Worm (Caenorhabditis elegans) whole organism, L1 larva: ENCODE data around the gene qns-1.

Source experiments
- C34B4.2 ChIP-seq: sonication (generic microtip); optimal IDR thresholded peaks from 2 replicates; lab custom pipeline; 2017; ENCODE audit warnings: mild to moderate bottlenecking, missing genetic modification characterization, missing compliant biosample characterization
- Y116A8C.19 ChIP-seq: sonication (generic microtip); optimal IDR thresholded peaks from 2 replicates; lab custom pipeline; 2016; ENCODE audit warnings: missing compliant biosample characterization, missing genetic modification characterization, borderline replicate concordance
- aly-2 ChIP-seq: fragments of 150-350 bp; optimal IDR thresholded peaks from 2 replicates; lab custom pipeline; 2014; ENCODE audit warnings: missing biosample characterization, missing genetic modification characterization
- ama-1 ChIP-seq: fragments of 150-350 bp; optimal IDR thresholded peaks from 2 replicates; lab custom pipeline; 2014
- ceh-63 ChIP-seq: fragments of 200-800 bp; sonication (Bioruptor generic); optimal IDR thresholded peaks from 2 replicates; lab custom pipeline; 2018; ENCODE audit warnings: mild to moderate bottlenecking, missing genetic modification characterization, missing compliant biosample characterization
- ceh-8 ChIP-seq: fragments of 200-800 bp; sonication (Bioruptor generic); optimal IDR thresholded peaks from 2 replicates; lab custom pipeline; 2018; ENCODE audit warnings: mild to moderate bottlenecking, missing genetic modification characterization, moderate library complexity, missing compliant biosample characterization
- ceh-82 ChIP-seq, 3 experiments: fragments of 150-350 bp in 1 of 3; sonication (generic microtip) in 2 of 3; optimal IDR thresholded peaks; 2 replicates each; lab custom pipeline; 2014 to 2017; ENCODE audit warnings: missing biosample characterization in 3 of 3, missing genetic modification characterization in 3 of 3
- ces-1 ChIP-seq: fragments of 150-350 bp; optimal IDR thresholded peaks from 2 replicates; lab custom pipeline; 2014; ENCODE audit warnings: missing biosample characterization, missing genetic modification reagents, missing genetic modification characterization
- efl-1 ChIP-seq, 4 experiments: fragments of 150-350 bp; optimal IDR thresholded peaks in 3 of 4; peaks in 1 of 4; 1 replicate in 1 of 4; 2 replicates in 3 of 4; lab custom pipeline; 2014; ENCODE audit warnings: missing biosample characterization in 2 of 4, missing genetic modification characterization in 2 of 4, missing genetic modification reagents in 2 of 4
- egl-13 ChIP-seq: sonication (generic microtip); optimal IDR thresholded peaks from 2 replicates; lab custom pipeline; 2016; ENCODE audit warnings: missing genotype, missing genetic modification reagents, missing genetic modification characterization, missing compliant biosample characterization
- elt-2 ChIP-seq: sonication (generic microtip); optimal IDR thresholded peaks from 2 replicates; lab custom pipeline; 2016; ENCODE audit warnings: missing genetic modification characterization, mild to moderate bottlenecking, inconsistent platforms, missing compliant biosample characterization, missing genetic modification reagents
- fkh-8 ChIP-seq: sonication (generic microtip); optimal IDR thresholded peaks from 2 replicates; lab custom pipeline; 2016; ENCODE audit warnings: mild to moderate bottlenecking, missing genetic modification characterization, missing compliant biosample characterization
- hpl-2 ChIP-seq: fragments of 150-350 bp; optimal IDR thresholded peaks from 2 replicates; lab custom pipeline; 2014; ENCODE audit warnings: missing biosample characterization, missing genetic modification reagents, missing genetic modification characterization
- jun-1 ChIP-seq: fragments of 150-350 bp; optimal IDR thresholded peaks from 2 replicates; lab custom pipeline; 2014; ENCODE audit warnings: missing biosample characterization, missing genetic modification reagents, missing genetic modification characterization
- lin-13 ChIP-seq: fragments of 150-350 bp; optimal IDR thresholded peaks from 2 replicates; lab custom pipeline; 2014; ENCODE audit warnings: missing biosample characterization, missing genetic modification reagents, missing genetic modification characterization
- lin-15B ChIP-seq: fragments of 150-350 bp; sonication (generic microtip); optimal IDR thresholded peaks from 3 replicates; lab custom pipeline; 2014; ENCODE audit warnings: missing biosample characterization, missing genetic modification characterization
- lin-35 ChIP-seq, 2 experiments: fragments of 150-350 bp; optimal IDR thresholded peaks; 2 replicates each; lab custom pipeline; 2014; ENCODE audit warnings: missing biosample characterization in 2 of 2, missing genetic modification characterization in 2 of 2, missing genetic modification reagents in 2 of 2
- lin-39 ChIP-seq: fragments of 150-350 bp; optimal IDR thresholded peaks from 2 replicates; lab custom pipeline; 2014; ENCODE audit warnings: missing biosample characterization, missing genetic modification reagents, missing genetic modification characterization
- lir-3 ChIP-seq: sonication (generic microtip); optimal IDR thresholded peaks from 2 replicates; lab custom pipeline; 2016; ENCODE audit warnings: mild to moderate bottlenecking, missing genetic modification characterization, moderate library complexity, missing compliant biosample characterization; ENCODE audit not compliant: poor library complexity
- lsy-2 ChIP-seq, 2 experiments: fragments of 150-350 bp; optimal IDR thresholded peaks; 2 replicates each; lab custom pipeline; 2014; ENCODE audit warnings: missing biosample characterization in 2 of 2, missing genetic modification characterization in 2 of 2
- mab-9 ChIP-seq: fragments of 200-800 bp; sonication (Bioruptor generic); IDR thresholded peaks from 2 replicates; pipeline ENCODE4 v1.3.6; 2022; ENCODE audit warnings: missing genetic modification reagents, missing genetic modification characterization, missing compliant biosample characterization
- mdl-1 ChIP-seq, 2 experiments: fragments of 150-350 bp; optimal IDR thresholded peaks; 2 replicates each; lab custom pipeline; 2014 to 2017; ENCODE audit warnings: missing biosample characterization in 2 of 2, missing genetic modification characterization in 2 of 2, inconsistent platforms in 1 of 2
- mep-1 ChIP-seq: fragments of 150-350 bp; optimal IDR thresholded peaks from 2 replicates; lab custom pipeline; 2014; ENCODE audit warnings: missing biosample characterization, missing genetic modification characterization
- nhr-11 ChIP-seq: fragments of 150-350 bp; optimal IDR thresholded peaks from 2 replicates; lab custom pipeline; 2014; ENCODE audit warnings: missing biosample characterization, missing genetic modification characterization
- nhr-12 ChIP-seq: sonication (generic microtip); optimal IDR thresholded peaks from 2 replicates; lab custom pipeline; 2017; ENCODE audit warnings: missing biosample characterization, missing genetic modification characterization
- nhr-19 ChIP-seq: fragments of 200-800 bp; sonication (Bioruptor generic); conservative IDR thresholded peaks from 2 replicates; pipeline ENCODE4 v1.3.6; 2022; ENCODE audit warnings: missing genetic modification characterization, missing compliant biosample characterization
- nhr-20 ChIP-seq: sonication (generic microtip); optimal IDR thresholded peaks from 2 replicates; lab custom pipeline; 2016; ENCODE audit warnings: mild to moderate bottlenecking, missing genetic modification characterization, missing compliant biosample characterization
- nhr-237 ChIP-seq: fragments of 150-350 bp; optimal IDR thresholded peaks from 2 replicates; lab custom pipeline; 2014; ENCODE audit warnings: missing biosample characterization, missing genetic modification characterization
- nhr-28 ChIP-seq: fragments of 150-350 bp; optimal IDR thresholded peaks from 2 replicates; lab custom pipeline; 2014; ENCODE audit warnings: missing biosample characterization, missing genetic modification characterization
- nhr-84 ChIP-seq: sonication (generic microtip); optimal IDR thresholded peaks from 2 replicates; lab custom pipeline; 2017; ENCODE audit warnings: missing biosample characterization, missing genetic modification characterization
- pag-3 ChIP-seq: sonication (generic microtip); optimal IDR thresholded peaks from 2 replicates; lab custom pipeline; 2017; ENCODE audit warnings: missing genetic modification characterization, mild to moderate bottlenecking, missing compliant biosample characterization, antibody characterized with exemption, borderline replicate concordance; ENCODE audit not compliant: insufficient read depth
- pax-3 ChIP-seq: fragments of 200-800 bp; sonication (Bioruptor generic); optimal IDR thresholded peaks from 2 replicates; lab custom pipeline; 2018; ENCODE audit warnings: mild to moderate bottlenecking, missing genetic modification characterization, moderate library complexity, missing compliant biosample characterization
- pqm-1 ChIP-seq: sonication (generic microtip); optimal IDR thresholded peaks from 3 replicates; lab custom pipeline; 2017; ENCODE audit warnings: missing biosample characterization, missing genetic modification characterization
- rnt-1 ChIP-seq: sonication (generic microtip); optimal IDR thresholded peaks from 2 replicates; lab custom pipeline; 2016; ENCODE audit warnings: mild to moderate bottlenecking, missing genetic modification characterization, moderate library complexity, missing compliant biosample characterization
- skn-1 ChIP-seq: fragments of 150-350 bp; optimal IDR thresholded peaks from 2 replicates; lab custom pipeline; 2014; ENCODE audit warnings: missing biosample characterization, missing genetic modification characterization
- snpc-4 ChIP-seq: fragments of 150-350 bp; optimal IDR thresholded peaks from 2 replicates; lab custom pipeline; 2014; ENCODE audit warnings: missing biosample characterization, missing genetic modification characterization
- sox-4 ChIP-seq: sonication (generic microtip); optimal IDR thresholded peaks from 2 replicates; lab custom pipeline; 2016; ENCODE audit warnings: missing genetic modification characterization, missing compliant biosample characterization
- sup-37 ChIP-seq: fragments of 200-800 bp; sonication (Bioruptor generic); optimal IDR thresholded peaks from 2 replicates; lab custom pipeline; 2018; ENCODE audit warnings: mild to moderate bottlenecking, missing genetic modification characterization, missing compliant biosample characterization
- swsn-7 ChIP-seq: sonication (generic microtip); optimal IDR thresholded peaks from 2 replicates; lab custom pipeline; 2016; ENCODE audit warnings: missing genetic modification characterization, missing compliant biosample characterization
- unc-30 ChIP-seq: sonication (generic microtip); optimal IDR thresholded peaks from 2 replicates; lab custom pipeline; 2017; ENCODE audit warnings: missing biosample characterization, missing genetic modification characterization
- vab-15 ChIP-seq: sonication (generic microtip); optimal IDR thresholded peaks from 2 replicates; lab custom pipeline; 2017; ENCODE audit warnings: missing genotype, mild to moderate bottlenecking, missing genetic modification characterization, missing compliant biosample characterization
- zag-1 ChIP-seq: fragments of 150-350 bp; optimal IDR thresholded peaks from 2 replicates; lab custom pipeline; 2014; ENCODE audit warnings: missing biosample characterization, missing genetic modification characterization

Gene qns-1

ce11 chrIV:10222122-10222589 is 3.0 kb upstream of the qns-1 start, which contains the start of gene C24F3.2 (continued):
- peak in 1 of 3 experiments; percentile 29 for TF ChIP-seq ceh-82 (tag; optimal IDR thresholded peaks at IDR 0.05; lab: Kevin White, UChicago)
- no peak for TF ChIP-seq Y116A8C.19
- TF ChIP-seq mab-9 (GFP tag; lab: Robert Waterston, UW) = no peak
- no peak for TF ChIP-seq lir-3
- TF ChIP-seq ces-1 = no peak
- no peak for TF ChIP-seq C34B4.2
- TF ChIP-seq lin-35 (GFP tag; optimal IDR thresholded peaks at IDR 0.05; lab: Kevin White, UChicago) = peak; percentile 77 to 87
- no peak for TF ChIP-seq nhr-12
- TF ChIP-seq pax-3 (tag; lab: Kevin White, UChicago) = no peak
- peak; percentile 15 for TF ChIP-seq snpc-4 (tag; lab: Kevin White, UChicago)
- TF ChIP-seq zag-1 = no peak
- no peak for TF ChIP-seq pqm-1
- TF ChIP-seq lin-15B = no peak
- TF ChIP-seq rnt-1 (tag; lab: Kevin White, UChicago) = peak; percentile 75
- no peak for TF ChIP-seq jun-1 (tag; lab: Kevin White, UChicago)
- no peak for TF ChIP-seq ceh-63 (GFP tag; lab: Kevin White, UChicago)
- TF ChIP-seq lin-39 (tag; lab: Kevin White, UChicago) = no peak
- TF ChIP-seq nhr-20 (tag; lab: Kevin White, UChicago) = peak; percentile 80
- peak; percentile 45 for TF ChIP-seq nhr-19
- TF ChIP-seq skn-1 (tag; lab: Kevin White, UChicago) = peak; percentile 24
- no peak for TF ChIP-seq hpl-2 (GFP tag; lab: Kevin White, UChicago)
- TF ChIP-seq efl-1 (optimal IDR thresholded peaks at IDR 0.05; lab: Kevin White, UChicago) = peak; percentile 41 to 79
- TF ChIP-seq efl-1 (GFP tag; optimal IDR thresholded peaks at IDR 0.05 in 1 of 2; lab: Kevin White, UChicago) = peak; percentile 80 to 97
- TF ChIP-seq vab-15 = peak; percentile 52
- peak; percentile 0 for TF ChIP-seq egl-13 (tag; lab: Kevin White, UChicago)
- TF ChIP-seq mdl-1 (tag; optimal IDR thresholded peaks at IDR 0.05; lab: Kevin White, UChicago) = no peak
- no peak for TF ChIP-seq nhr-84 (tag; lab: Kevin White, UChicago)
- TF ChIP-seq nhr-237 (tag; lab: Kevin White, UChicago) = no peak
- TF ChIP-seq elt-2 (tag; lab: Kevin White, UChicago) = no peak
- no peak for TF ChIP-seq sox-4 (tag; lab: Kevin White, UChicago)
- no peak for TF ChIP-seq aly-2
- no peak for TF ChIP-seq ama-1
- peak; percentile 67 for TF ChIP-seq swsn-7 (tag; lab: Kevin White, UChicago)
- peak; percentile 92 to 97 for TF ChIP-seq lsy-2 (tag; optimal IDR thresholded peaks at IDR 0.05; lab: Kevin White, UChicago)
- TF ChIP-seq ceh-8 (GFP tag; lab: Kevin White, UChicago) = no peak
- TF ChIP-seq mep-1 (tag; lab: Kevin White, UChicago) = peak; percentile 69

- no peak for TF ChIP-seq nhr-28 (tag; lab: Kevin White, UChicago)
- TF ChIP-seq sup-37 (GFP tag; lab: Kevin White, UChicago) = no peak
- no peak for TF ChIP-seq lin-13 (GFP tag; lab: Kevin White, UChicago)
- TF ChIP-seq pqm-1 = no peak
- TF ChIP-seq jun-1 (tag; lab: Kevin White, UChicago) = no peak
- no peak for TF ChIP-seq aly-2
- TF ChIP-seq fkh-8 = peak; percentile 37
Observed at ce11 chrIV:10221187-10221586, 2.1 kb upstream of the qns-1 start, which contains the start of gene tram-1. Gene tram-1 (minus strand): TSS chrIV:10221287.

ce11 chrIV:10216704-10217296 is 2.3 kb downstream of the qns-1 start:
- TF ChIP-seq nhr-20 (tag; lab: Kevin White, UChicago) = no peak
- TF ChIP-seq pag-3 (tag; lab: Kevin White, UChicago) = no peak
- TF ChIP-seq nhr-11 (tag; lab: Kevin White, UChicago) = no peak
- no peak for TF ChIP-seq ceh-82 (tag; optimal IDR thresholded peaks at IDR 0.05; lab: Kevin White, UChicago)
- TF ChIP-seq unc-30 = no peak
